Worm (Caenorhabditis elegans): ENCODE results near the gene attf-4.

The attf-4 gene

ce11 chrIII:6120990-6121389 lies 40.6 kb downstream of the attf-4 start:
- TF ChIP-seq unc-55 (GFP tag; optimal IDR thresholded peaks at IDR 0.05) (no peak), sox-4 (tag; optimal IDR thresholded peaks at IDR 0.05) (no peak)

ce11 chrIII:6123647-6124046 lies 43.3 kb downstream of the attf-4 start:
- TF ChIP-seq sox-4 (tag; optimal IDR thresholded peaks at IDR 0.05), result peak; percentile 7
- no peak for TF ChIP-seq F13H6.1 (tag; optimal IDR thresholded peaks at IDR 0.05)

- TF ChIP-seq pqm-1 (tag; optimal IDR thresholded peaks at IDR 0.05) (no peak), rnt-1 (tag; optimal IDR thresholded peaks at IDR 0.05) (peak; percentile 42), elt-2 (tag; optimal IDR thresholded peaks at IDR 0.05) (peak; percentile 39), ama-1 (optimal IDR thresholded peaks at IDR 0.05) (no peak), sdc-2 (tag; optimal IDR thresholded peaks at IDR 0.05) (no peak), ceh-14 (tag; optimal IDR thresholded peaks at IDR 0.05) (no peak)
Observed at ce11 chrIII:6132068-6132467, 51.7 kb downstream of the attf-4 start.

DNA sequence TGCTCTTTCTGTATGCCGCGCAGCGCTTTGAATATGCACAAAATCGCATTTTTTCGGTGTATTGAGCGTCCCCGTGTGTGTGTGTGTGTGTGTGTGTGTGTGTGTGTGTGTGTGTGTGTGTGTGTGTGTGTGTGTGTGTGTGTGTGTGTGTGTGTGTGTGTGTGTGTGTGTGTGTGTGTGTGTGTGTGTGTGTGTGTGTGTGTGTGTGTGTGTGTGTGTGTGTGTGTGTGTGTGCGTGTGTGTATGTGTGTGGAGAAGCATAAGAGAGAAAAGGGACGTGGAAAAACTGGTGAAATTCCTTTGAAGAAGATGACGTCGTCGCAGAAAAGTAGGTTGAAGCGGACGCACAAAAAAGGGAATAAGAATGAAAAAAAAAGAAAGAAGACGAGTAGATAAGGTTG lies 53.0 kb downstream of the attf-4 start:
- TF ChIP-seq lin-11 (tag; optimal IDR thresholded peaks at IDR 0.05) (peak; percentile 12), hlh-13 (GFP tag; optimal IDR thresholded peaks at IDR 0.05) (peak; percentile 44), pat-9 (tag; optimal IDR thresholded peaks at IDR 0.05) (peak; percentile 65), elt-2 (tag; optimal IDR thresholded peaks at IDR 0.05) (peak; percentile 54), che-1 (tag; optimal IDR thresholded peaks at IDR 0.05) (peak; percentile 49), Y22D7AL.16 (tag; optimal IDR thresholded peaks at IDR 0.05) (peak; percentile 5), pha-2 (tag; optimal IDR thresholded peaks at IDR 0.05) (peak; percentile 27), C38D4.7 (GFP tag; optimal IDR thresholded peaks at IDR 0.05) (peak; percentile 63), sox-4 (tag; optimal IDR thresholded peaks at IDR 0.05) (peak; percentile 60), T23F11.4 (GFP tag; optimal IDR thresholded peaks at IDR 0.05) (peak; percentile 65), ceh-18 (tag; optimal IDR thresholded peaks at IDR 0.05) (peak; percentile 39), ceh-24 (tag; optimal IDR thresholded peaks at IDR 0.05) (peak; percentile 15), unc-42 (tag; optimal IDR thresholded peaks at IDR 0.05) (peak; percentile 34), C08G9.2 (tag; optimal IDR thresholded peaks at IDR 0.05) (peak; percentile 3), ceh-6 (GFP tag; optimal IDR thresholded peaks at IDR 0.05) (peak; percentile 59), K02D7.2 (tag; optimal IDR thresholded peaks at IDR 0.05) (peak; percentile 67), ceh-31 (tag; optimal IDR thresholded peaks at IDR 0.05) (peak; percentile 3), ceh-19 (GFP tag; optimal IDR thresholded peaks at IDR 0.05) (peak; percentile 59), fkh-6 (tag; optimal IDR thresholded peaks at IDR 0.05) (peak; percentile 7), tbx-2 (tag; optimal IDR thresholded peaks at IDR 0.05) (peak; percentile 49), gmeb-2 (tag; optimal IDR thresholded peaks at IDR 0.05) (peak; percentile 71)

- TF ChIP-seq pag-3 (tag; optimal IDR thresholded peaks at IDR 0.05; ENCODE audit: borderline replicate concordance) (no peak), elt-2 (tag; optimal IDR thresholded peaks at IDR 0.05) (peak; percentile 47)
Observed at ce11 chrIII:6134111-6134510, 53.7 kb downstream of the attf-4 start.
